Worm (Caenorhabditis elegans): ENCODE data around the gene srd-58.

srd-58 gene

DNA sequence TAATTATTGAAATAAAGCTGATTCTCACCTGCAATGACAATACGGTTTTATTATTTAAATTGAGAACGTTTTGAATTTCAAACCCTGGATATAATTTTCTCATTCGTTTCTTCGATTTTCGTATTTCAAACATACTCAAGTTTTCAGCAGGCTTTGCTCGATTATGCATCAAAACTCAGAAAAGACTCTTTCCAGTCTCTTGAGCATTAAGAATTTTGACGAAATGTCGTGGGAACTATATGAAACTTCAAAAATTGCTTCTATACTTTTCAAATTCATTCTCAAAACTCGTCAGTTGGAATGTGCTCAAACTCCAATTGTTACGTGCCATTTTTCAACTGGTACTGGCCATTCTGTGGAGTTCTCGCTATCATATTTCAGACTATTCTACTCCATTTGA, 537 bp upstream of the srd-58 start, which contains the start of gene srd-59:
Gene srd-59, plus strand, starts transcription at position 301 of the 400 bp plus-strand sequence.
- TF ChIP-seq elt-1 (tag; optimal IDR thresholded peaks at IDR 0.05; ENCODE audit: borderline replicate concordance, insufficient read depth) (no peak), mab-5 (tag; optimal IDR thresholded peaks at IDR 0.05) (no peak), zip-8 (tag; optimal IDR thresholded peaks at IDR 0.05) (no peak), drap-1 (GFP tag; optimal IDR thresholded peaks at IDR 0.05) (no peak), lin-32 (GFP tag; optimal IDR thresholded peaks at IDR 0.05) (no peak), ztf-11 (tag; optimal IDR thresholded peaks at IDR 0.05) (no peak), hlh-1 (tag; optimal IDR thresholded peaks at IDR 0.05) (no peak)

- TF ChIP-seq cnd-1 (tag; optimal IDR thresholded peaks at IDR 0.05) (no peak), mls-2 (tag; optimal IDR thresholded peaks at IDR 0.05) (no peak), lin-13 (tag; optimal IDR thresholded peaks at IDR 0.05) (no peak)
Measured at ce11 chrII:7203110-7203509, 1.7 kb downstream of the srd-58 start, which contains the start of gene srd-56. srd-56 (minus strand) TSS chrII:7203210.

ce11 chrII:7200051-7200599, 4.7 kb downstream of the srd-58 start, which contains the start of gene pcrg-1:
pcrg-1 (plus strand) TSS chrII:7200549.
- TF ChIP-seq nhr-76 (tag; optimal IDR thresholded peaks at IDR 0.05), result no peak
- peak; percentile 21 for TF ChIP-seq unc-62 (GFP tag; optimal IDR thresholded peaks at IDR 0.05)
- peak; percentile 84 for TF ChIP-seq sem-2 (GFP tag; optimal IDR thresholded peaks at IDR 0.05)
- TF ChIP-seq elt-3 (tag; optimal IDR thresholded peaks at IDR 0.05), result peak; percentile 59
- no peak for TF ChIP-seq nhr-2 (tag; optimal IDR thresholded peaks at IDR 0.05)
- TF ChIP-seq pha-4 (tag; optimal IDR thresholded peaks at IDR 0.05), result peak; percentile 59
- peak; percentile 73 for TF ChIP-seq mep-1 (tag; optimal IDR thresholded peaks at IDR 0.05)
- no peak for TF ChIP-seq nhr-28 (tag; optimal IDR thresholded peaks at IDR 0.05)
- TF ChIP-seq sptf-1 (tag; optimal IDR thresholded peaks at IDR 0.05), result peak; percentile 96
- TF ChIP-seq mab-5 (tag; optimal IDR thresholded peaks at IDR 0.05), result no peak
- TF ChIP-seq ceh-83 (GFP tag; optimal IDR thresholded peaks at IDR 0.05), result peak; percentile 92
- no peak for TF ChIP-seq ceh-39 (tag; optimal IDR thresholded peaks at IDR 0.05)
- no peak for TF ChIP-seq nhr-12 (tag; optimal IDR thresholded peaks at IDR 0.05)
- peak; percentile 86 for TF ChIP-seq lin-32 (GFP tag; optimal IDR thresholded peaks at IDR 0.05)
- peak; percentile 1 for TF ChIP-seq elt-1 (tag; optimal IDR thresholded peaks at IDR 0.05; ENCODE audit: borderline replicate concordance, insufficient read depth)
- no peak for TF ChIP-seq zip-8 (tag; optimal IDR thresholded peaks at IDR 0.05)
- TF ChIP-seq ztf-11 (tag; optimal IDR thresholded peaks at IDR 0.05), result no peak
- TF ChIP-seq M03D4.4 (tag; optimal IDR thresholded peaks at IDR 0.05), result peak; percentile 92
- TF ChIP-seq mls-2 (tag; optimal IDR thresholded peaks at IDR 0.05), result peak; percentile 97
- TF ChIP-seq drap-1 (GFP tag; optimal IDR thresholded peaks at IDR 0.05), result peak; percentile 94
- peak; percentile 82 for TF ChIP-seq flh-1 (GFP tag; optimal IDR thresholded peaks at IDR 0.05)
- no peak for TF ChIP-seq snpc-4 (tag; optimal IDR thresholded peaks at IDR 0.05)
- peak; percentile 77 for TF ChIP-seq lin-13 (tag; optimal IDR thresholded peaks at IDR 0.05)
- TF ChIP-seq ham-2 (GFP tag; optimal IDR thresholded peaks at IDR 0.05), result peak; percentile 93
- TF ChIP-seq bed-3 (GFP tag; optimal IDR thresholded peaks at IDR 0.05), result peak; percentile 83
- peak; percentile 84 for TF ChIP-seq ceh-43 (GFP tag; optimal IDR thresholded peaks at IDR 0.05)
- peak; percentile 63 for TF ChIP-seq hlh-1 (tag; optimal IDR thresholded peaks at IDR 0.05)
- TF ChIP-seq ces-1 (GFP tag; optimal IDR thresholded peaks at IDR 0.05), result no peak
- peak; percentile 79 for TF ChIP-seq unc-120 (tag; optimal IDR thresholded peaks at IDR 0.05; ENCODE audit: poor library complexity, severe bottlenecking)
- TF ChIP-seq cnd-1 (tag; optimal IDR thresholded peaks at IDR 0.05), result peak; percentile 95
- TF ChIP-seq blmp-1 (tag; optimal IDR thresholded peaks at IDR 0.05), result no peak
- TF ChIP-seq tbx-8 (GFP tag; optimal IDR thresholded peaks at IDR 0.05), result peak; percentile 91
- TF ChIP-seq unc-39 (tag; optimal IDR thresholded peaks at IDR 0.05), result peak; percentile 25
- TF ChIP-seq lsy-2 (tag; optimal IDR thresholded peaks at IDR 0.05), result peak; percentile 27

DNA sequence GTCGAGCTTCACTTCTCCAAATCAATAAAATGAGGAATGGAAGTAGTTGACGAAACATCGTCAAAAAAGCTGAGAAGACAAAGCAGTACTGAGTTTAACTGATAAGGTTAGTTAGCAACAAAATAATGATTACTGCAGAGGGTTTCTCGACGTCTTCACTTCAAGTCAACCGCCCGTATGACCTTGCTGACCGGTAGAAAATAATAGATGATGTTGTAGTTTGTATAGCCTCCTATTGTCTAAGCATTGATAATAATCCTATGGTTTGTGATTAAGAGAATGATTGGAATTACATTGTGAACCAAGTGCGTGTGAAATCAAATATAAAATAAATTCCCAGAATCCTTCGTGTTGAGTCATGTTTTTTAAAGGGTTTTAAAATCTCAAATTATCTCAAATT, 5.5 kb downstream of the srd-58 start, which contains the start of gene E04F6.6:
Gene E04F6.6, minus strand, starts transcription at position 258 of the 400 bp plus-strand sequence.
- TF ChIP-seq ztf-11 (tag; optimal IDR thresholded peaks at IDR 0.05), result no peak

Data from whole organism, mixed stage, embryonic.